Fruit fly (Drosophila melanogaster) whole organism, embryonic: ENCODE measurements around the gene CG15530.

Experiments used
- Abd-B ChIP-seq: fragments of 200-800 bp; sonication (Bioruptor generic); optimal IDR thresholded peaks from 2 replicates; lab custom pipeline; 2018; ENCODE audit warnings: missing biosample characterization, mild to moderate bottlenecking, missing genetic modification characterization, moderate library complexity
- Atf-2 ChIP-seq: fragments of 200-800 bp; sonication (Bioruptor generic); optimal IDR thresholded peaks from 2 replicates; lab custom pipeline; 2016; ENCODE audit warnings: missing biosample characterization, missing genetic modification characterization
- Blimp-1 ChIP-seq: fragments of 200-800 bp; sonication (Bioruptor generic); optimal IDR thresholded peaks from 3 replicates; lab custom pipeline; 2018; ENCODE audit warnings: missing biosample characterization, missing genetic modification characterization, mild to moderate bottlenecking, moderate library complexity, missing genetic modification reagents
- CG10543 ChIP-seq: fragments of 200-800 bp; sonication (Bioruptor generic); optimal IDR thresholded peaks from 3 replicates; lab custom pipeline; 2017; ENCODE audit warnings: missing biosample characterization, mild to moderate bottlenecking, missing genetic modification characterization, moderate library complexity
- CG12744 ChIP-seq: fragments of 200-800 bp; sonication (Bioruptor generic); optimal IDR thresholded peaks from 2 replicates; lab custom pipeline; 2016; ENCODE audit warnings: missing biosample characterization, missing genetic modification characterization
- CG1647 ChIP-seq: fragments of 200-800 bp; sonication (Bioruptor generic); optimal IDR thresholded peaks from 3 replicates; lab custom pipeline; 2016; ENCODE audit warnings: missing biosample characterization, missing genetic modification characterization
- CG17186 ChIP-seq: fragments of 200-800 bp; sonication (Bioruptor generic); optimal IDR thresholded peaks from 3 replicates; lab custom pipeline; 2017; ENCODE audit warnings: missing biosample characterization, missing genetic modification reagents, missing genetic modification characterization
- CG17328 ChIP-seq: fragments of 200-800 bp; sonication (Bioruptor generic); IDR thresholded peaks from 2 replicates; pipeline ENCODE4 v1.3.6; 2022; ENCODE audit warnings: missing biosample characterization, missing genetic modification characterization
- CG17568 ChIP-seq: fragments of 200-800 bp; sonication (Bioruptor generic); optimal IDR thresholded peaks from 2 replicates; lab custom pipeline; 2018; ENCODE audit warnings: missing biosample characterization, mild to moderate bottlenecking, missing genetic modification characterization, moderate library complexity
- CG18011 ChIP-seq: fragments of 200-800 bp; sonication (Bioruptor generic); optimal IDR thresholded peaks from 2 replicates; lab custom pipeline; 2017; ENCODE audit warnings: missing biosample characterization, missing genetic modification characterization, mild to moderate bottlenecking, moderate library complexity, missing genotype
- CG18599 ChIP-seq: fragments of 200-800 bp; sonication (Bioruptor generic); optimal IDR thresholded peaks from 3 replicates; lab custom pipeline; 2017; ENCODE audit warnings: missing biosample characterization, missing genetic modification characterization, mild to moderate bottlenecking, moderate library complexity, missing genetic modification reagents
- CG2129 ChIP-seq: fragments of 200-800 bp; sonication (Bioruptor generic); IDR thresholded peaks from 2 replicates; pipeline ENCODE4 v1.3.6; 2022; ENCODE audit warnings: missing biosample characterization, missing genetic modification characterization; ENCODE audit not compliant: partially characterized antibody
- CG2199 ChIP-seq: fragments of 200-800 bp; sonication (Bioruptor generic); IDR thresholded peaks from 3 replicates; pipeline ENCODE4 v1.3.6; 2022; ENCODE audit warnings: missing biosample characterization, missing genetic modification characterization
- CG2875 ChIP-seq: fragments of 200-800 bp; sonication (Bioruptor generic); optimal IDR thresholded peaks from 2 replicates; lab custom pipeline; 2017; ENCODE audit warnings: missing biosample characterization, mild to moderate bottlenecking, missing genetic modification characterization, missing genetic modification reagents
- CG3847 ChIP-seq: fragments of 200-800 bp; sonication (Bioruptor generic); IDR thresholded peaks from 2 replicates; pipeline ENCODE4 v1.3.6; 2022; ENCODE audit warnings: missing biosample characterization, missing genetic modification characterization
- CG4360 ChIP-seq: fragments of 200-800 bp; sonication (Bioruptor generic); IDR thresholded peaks from 2 replicates; pipeline ENCODE4 v1.3.6; 2022; ENCODE audit warnings: missing biosample characterization, missing genetic modification characterization
- CG4404 ChIP-seq: fragments of 200-800 bp; sonication (Bioruptor generic); IDR thresholded peaks from 2 replicates; pipeline ENCODE4 v1.3.6; 2022; ENCODE audit warnings: missing biosample characterization, missing genetic modification characterization
- CG4617 ChIP-seq: fragments of 200-800 bp; sonication (Bioruptor generic); optimal IDR thresholded peaks from 3 replicates; lab custom pipeline; 2016; ENCODE audit warnings: missing biosample characterization, missing genetic modification characterization, borderline replicate concordance
- CG7786 ChIP-seq: fragments of 200-800 bp; sonication (Bioruptor generic); optimal IDR thresholded peaks from 2 replicates; lab custom pipeline; 2016; ENCODE audit warnings: missing biosample characterization, missing genetic modification characterization
- CG8290 ChIP-seq, 3 experiments: fragments of 200-800 bp; sonication (Bioruptor generic); optimal IDR thresholded peaks; 2 replicates each; lab custom pipeline; 2016 to 2019; ENCODE audit warnings: missing biosample characterization in 3 of 3, missing genetic modification characterization in 3 of 3, mild to moderate bottlenecking in 2 of 3, moderate library complexity in 1 of 3
- CG8388 ChIP-seq: fragments of 200-800 bp; sonication (Bioruptor generic); optimal IDR thresholded peaks from 2 replicates; lab custom pipeline; 2019; ENCODE audit warnings: missing biosample characterization, mild to moderate bottlenecking, missing genetic modification characterization, moderate library complexity
- Deaf1 ChIP-seq: fragments of 200-800 bp; optimal IDR thresholded peaks from 3 replicates; lab custom pipeline; 2019; ENCODE audit warnings: missing biosample characterization, mild to moderate bottlenecking, missing genetic modification characterization, moderate library complexity
- Dp ChIP-seq: fragments of 200-800 bp; sonication (Bioruptor generic); optimal IDR thresholded peaks from 2 replicates; lab custom pipeline; 2018; ENCODE audit warnings: missing biosample characterization, mild to moderate bottlenecking, missing genetic modification characterization, moderate library complexity
- Ets65A ChIP-seq: fragments of 200-800 bp; sonication (Bioruptor generic); peaks from one replicate; lab custom pipeline; 2016; ENCODE audit warnings: missing biosample characterization, missing genetic modification characterization
- Fer2 ChIP-seq: fragments of 200-800 bp; sonication (Bioruptor generic); optimal IDR thresholded peaks from 2 replicates; lab custom pipeline; 2018; ENCODE audit warnings: missing biosample characterization, mild to moderate bottlenecking, missing genetic modification characterization, moderate library complexity
- Hand ChIP-seq: fragments of 200-800 bp; sonication (Bioruptor generic); optimal IDR thresholded peaks from 2 replicates; lab custom pipeline; 2017; ENCODE audit warnings: mild to moderate bottlenecking, missing biosample characterization, missing genetic modification reagents, missing genetic modification characterization
- Hmx ChIP-seq: fragments of 200-800 bp; sonication (Bioruptor generic); optimal IDR thresholded peaks from 2 replicates; lab custom pipeline; 2016; ENCODE audit warnings: missing biosample characterization, missing genetic modification characterization
- Hr51 ChIP-seq, 2 experiments: fragments of 200-800 bp; sonication (Bioruptor generic); optimal IDR thresholded peaks; 2 replicates in 1 of 2; 3 replicates in 1 of 2; lab custom pipeline; 2016 to 2018; ENCODE audit warnings: missing biosample characterization in 2 of 2, missing genetic modification characterization in 2 of 2, mild to moderate bottlenecking in 1 of 2, moderate library complexity in 1 of 2
- NC2β ChIP-seq: fragments of 200-800 bp; sonication (Bioruptor generic); optimal IDR thresholded peaks from 2 replicates; lab custom pipeline; 2016; ENCODE audit warnings: missing biosample characterization, missing genetic modification characterization
- ap ChIP-seq: fragments of 200-800 bp; sonication (Bioruptor generic); IDR thresholded peaks from 2 replicates; pipeline ENCODE4 v1.3.6; 2022; ENCODE audit warnings: missing biosample characterization, missing genetic modification characterization
- btn ChIP-seq: fragments of 200-800 bp; sonication (Bioruptor generic); optimal IDR thresholded peaks from 2 replicates; lab custom pipeline; 2016; ENCODE audit warnings: missing biosample characterization, missing genetic modification characterization
- chn ChIP-seq: fragments of 200-800 bp; sonication (Bioruptor generic); optimal IDR thresholded peaks from 2 replicates; lab custom pipeline; 2016; ENCODE audit warnings: missing biosample characterization, missing genetic modification characterization
- dysf ChIP-seq: fragments of 200-800 bp; sonication (Bioruptor generic); IDR thresholded peaks from 3 replicates; pipeline ENCODE4 v1.3.6; 2022; ENCODE audit warnings: missing biosample characterization, missing genetic modification characterization
- ems ChIP-seq: fragments of 200-800 bp; sonication (Bioruptor generic); optimal IDR thresholded peaks from 3 replicates; lab custom pipeline; 2016; ENCODE audit warnings: missing biosample characterization, missing genetic modification characterization
- en ChIP-seq: fragments of 200-800 bp; sonication (Bioruptor generic); optimal IDR thresholded peaks from 2 replicates; lab custom pipeline; 2016; ENCODE audit warnings: missing biosample characterization, missing genetic modification characterization
- ftz-f1 ChIP-seq: fragments of 200-800 bp; sonication (Bioruptor generic); optimal IDR thresholded peaks from 2 replicates; lab custom pipeline; 2016; ENCODE audit warnings: missing biosample characterization, missing genetic modification characterization
- gro ChIP-seq: fragments of 200-800 bp; sonication (Bioruptor generic); optimal IDR thresholded peaks from 2 replicates; lab custom pipeline; 2016; ENCODE audit warnings: missing biosample characterization, missing genetic modification characterization
- hb ChIP-seq: fragments of 200-800 bp; sonication (Bioruptor generic); IDR thresholded peaks from 3 replicates; pipeline ENCODE4 v1.3.6; 2022; ENCODE audit warnings: missing biosample characterization, missing genetic modification characterization; ENCODE audit not compliant: partially characterized antibody
- nau ChIP-seq: fragments of 200-800 bp; sonication (Bioruptor generic); optimal IDR thresholded peaks from 3 replicates; lab custom pipeline; 2017; ENCODE audit warnings: missing biosample characterization, mild to moderate bottlenecking, missing genetic modification characterization, missing genetic modification reagents
- p53 ChIP-seq: fragments of 200-800 bp; sonication (Bioruptor generic); optimal IDR thresholded peaks from 2 replicates; lab custom pipeline; 2016; ENCODE audit warnings: missing biosample characterization, missing genetic modification characterization
- pho ChIP-seq: fragments of 200-800 bp; sonication (Bioruptor generic); optimal IDR thresholded peaks from 2 replicates; lab custom pipeline; 2016; ENCODE audit warnings: missing biosample characterization, missing genetic modification characterization
- phol ChIP-seq: fragments of 200-800 bp; sonication (Bioruptor generic); optimal IDR thresholded peaks from 3 replicates; lab custom pipeline; 2018; ENCODE audit warnings: missing biosample characterization, mild to moderate bottlenecking, missing genetic modification characterization, moderate library complexity
- seq ChIP-seq: fragments of 200-800 bp; sonication (Bioruptor generic); IDR thresholded peaks from 2 replicates; pipeline ENCODE4 v1.3.6; 2022; ENCODE audit warnings: missing biosample characterization, missing genetic modification characterization
- sima ChIP-seq: fragments of 200-800 bp; sonication (Bioruptor generic); optimal IDR thresholded peaks from 2 replicates; lab custom pipeline; 2016; ENCODE audit warnings: missing biosample characterization, missing genetic modification characterization
- sna ChIP-seq: fragments of 200-800 bp; sonication (Bioruptor generic); IDR thresholded peaks from 2 replicates; pipeline ENCODE4 v1.3.6; 2022; ENCODE audit warnings: missing biosample characterization, missing genetic modification characterization; ENCODE audit not compliant: partially characterized antibody
- sob ChIP-seq: fragments of 200-800 bp; sonication (Bioruptor generic); IDR thresholded peaks from 2 replicates; pipeline ENCODE4 v1.3.6; 2022; ENCODE audit warnings: missing biosample characterization, missing genetic modification characterization
- ssp ChIP-seq: fragments of 200-800 bp; sonication (Bioruptor generic); IDR thresholded peaks from 2 replicates; pipeline ENCODE4 v1.3.6; 2022; ENCODE audit warnings: missing biosample characterization, missing genetic modification characterization
- tio ChIP-seq: fragments of 200-800 bp; sonication (Bioruptor generic); optimal IDR thresholded peaks from 2 replicates; lab custom pipeline; 2017; ENCODE audit warnings: missing biosample characterization, missing genetic modification characterization, inconsistent platforms
- trem ChIP-seq: fragments of 200-800 bp; optimal IDR thresholded peaks from 3 replicates; lab custom pipeline; 2019; ENCODE audit warnings: missing biosample characterization, mild to moderate bottlenecking, missing genetic modification characterization, moderate library complexity
- unpg ChIP-seq: fragments of 200-800 bp; sonication (Bioruptor generic); optimal IDR thresholded peaks from 3 replicates; lab custom pipeline; 2018; ENCODE audit warnings: missing biosample characterization, mild to moderate bottlenecking, missing genetic modification characterization, moderate library complexity

CG15530 gene

dm6 chr3R:30195606-30196049, 18.0 kb downstream of the CG15530 start (continued):
- TF ChIP-seq CG17328 (GFP tag; lab: Robert Waterston, UW) (no peak; the same call in 1 of the 2 replicates), chn (GFP tag; lab: Kevin White, UChicago) (no peak), tio (GFP tag; lab: Kevin White, UChicago) (no peak), CG17568 (GFP tag; lab: Kevin White, UChicago) (no peak), Blimp-1 (peak; percentile 29), CG4404 (GFP tag; lab: Robert Waterston, UW) (no peak), seq (GFP tag; lab: Robert Waterston, UW) (peak; percentile 45; the same call in 1 of the 2 replicates), CG2875 (GFP tag; lab: Kevin White, UChicago) (no peak), ftz-f1 (peak; percentile 63), CG2199 (GFP tag; lab: Robert Waterston, UW) (no peak), NC2β (GFP tag; lab: Kevin White, UChicago) (no peak), Deaf1 (tag; lab: Kevin White, UChicago) (peak; percentile 60), sna (GFP tag; lab: Robert Waterston, UW) (no peak), Ets65A (GFP tag; lab: Kevin White, UChicago) (no peak), gro (GFP tag; lab: Kevin White, UChicago) (no peak), CG8290 (GFP tag; optimal IDR thresholded peaks at IDR 0.05; lab: Kevin White, UChicago) (no peak), CG8290 (tag; optimal IDR thresholded peaks at IDR 0.05; lab: Kevin White, UChicago) (peak in 1 of 2 experiments; percentile 86), nau (GFP tag; lab: Kevin White, UChicago) (peak; percentile 14), sima (GFP tag; lab: Kevin White, UChicago) (no peak), CG18011 (GFP tag; lab: Kevin White, UChicago) (no peak), CG18599 (peak; percentile 73), phol (tag; lab: Kevin White, UChicago) (peak; percentile 10), CG1647 (GFP tag; lab: Kevin White, UChicago) (no peak), CG17186 (GFP tag; lab: Kevin White, UChicago) (no peak), Dp (GFP tag; lab: Kevin White, UChicago) (peak; percentile 3), btn (GFP tag; lab: Kevin White, UChicago) (no peak), Abd-B (GFP tag; lab: Kevin White, UChicago) (no peak), sob (GFP tag; lab: Robert Waterston, UW) (peak; percentile 68), Hand (GFP tag; lab: Kevin White, UChicago) (no peak), ems (GFP tag; lab: Kevin White, UChicago) (peak; percentile 31), Fer2 (tag; lab: Kevin White, UChicago) (peak; percentile 20), ap (no peak), CG3847 (GFP tag; lab: Robert Waterston, UW) (peak; percentile 63), dysf (peak; percentile 68), CG4360 (GFP tag; lab: Robert Waterston, UW) (no peak; the same call in 1 of the 2 replicates), Hr51 (GFP tag; optimal IDR thresholded peaks at IDR 0.05; lab: Kevin White, UChicago) (peak; percentile 21 to 32), CG12744 (GFP tag; lab: Kevin White, UChicago) (peak; percentile 2), ssp (no peak), CG10543 (GFP tag; lab: Kevin White, UChicago) (peak; percentile 67), hb (no peak), CG8388 (GFP tag; lab: Kevin White, UChicago) (no peak), unpg (GFP tag; lab: Kevin White, UChicago) (no peak), pho (GFP tag; lab: Kevin White, UChicago) (peak; percentile 48), CG4617 (GFP tag; lab: Kevin White, UChicago) (no peak), trem (no peak), CG7786 (GFP tag; lab: Kevin White, UChicago) (peak; percentile 37), Hmx (GFP tag; lab: Kevin White, UChicago) (no peak), CG2129 (GFP tag; lab: Robert Waterston, UW) (no peak), en (GFP tag; lab: Kevin White, UChicago) (no peak), Atf-2 (GFP tag; lab: Kevin White, UChicago) (no peak), p53 (GFP tag; lab: Kevin White, UChicago) (no peak)
